Fruit fly (Drosophila melanogaster): ENCODE results near the gene CG13794.
A peak's percentile ranks its signal among the peaks of the same experiment; 100 is the strongest.

Gene CG13794

DNA sequence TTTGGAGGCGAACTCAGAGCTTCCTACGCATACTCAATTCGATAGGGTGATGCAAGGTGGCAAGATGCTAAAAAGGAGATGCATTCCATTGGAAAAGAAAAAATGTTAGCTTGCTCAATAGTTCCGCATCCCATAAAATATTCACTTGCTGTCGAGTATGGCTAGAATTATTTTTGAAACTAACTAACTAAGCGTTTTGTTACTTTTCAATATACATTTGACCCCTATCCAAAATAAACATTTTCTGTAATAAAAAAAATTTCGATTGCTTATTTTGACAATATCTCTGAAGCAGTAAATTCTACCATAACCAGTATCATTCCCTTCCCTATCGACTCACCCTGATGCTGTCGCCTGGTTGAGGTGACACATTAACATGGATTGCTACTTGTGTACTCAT is 19.1 kb downstream of the CG13794 start (continued):
- no peak for TF ChIP-seq CG10959 (GFP tag; IDR thresholded peaks at IDR 0.05)
- no peak for TF ChIP-seq mld (GFP tag; IDR thresholded peaks at IDR 0.05; ENCODE audit: partially characterized antibody)
- TF ChIP-seq Bdp1 (GFP tag; optimal IDR thresholded peaks at IDR 0.05) = no peak
- TF ChIP-seq tup (GFP tag; optimal IDR thresholded peaks at IDR 0.05) = no peak
- TF ChIP-seq grau (tag; optimal IDR thresholded peaks at IDR 0.05) = peak; percentile 57
- TF ChIP-seq CG3281 (GFP tag; optimal IDR thresholded peaks at IDR 0.05) = peak; percentile 20
- no peak for TF ChIP-seq CG1024 (GFP tag; IDR thresholded peaks at IDR 0.05)
- TF ChIP-seq Eip74EF (GFP tag; optimal IDR thresholded peaks at IDR 0.05) = no peak
- no peak for TF ChIP-seq grn (GFP tag; optimal IDR thresholded peaks at IDR 0.05)
- TF ChIP-seq Hr39 (optimal IDR thresholded peaks at IDR 0.05) = no peak
- TF ChIP-seq insv (GFP tag; optimal IDR thresholded peaks at IDR 0.05) = no peak
- peak; percentile 50 for TF ChIP-seq Rfx (GFP tag; IDR thresholded peaks at IDR 0.05)
- no peak for TF ChIP-seq gsb-n (tag; optimal IDR thresholded peaks at IDR 0.05)
- no peak for TF ChIP-seq CG18476 (GFP tag; optimal IDR thresholded peaks at IDR 0.05)
- no peak for TF ChIP-seq CG2199 (GFP tag; IDR thresholded peaks at IDR 0.05)
- TF ChIP-seq CG15011 (GFP tag; optimal IDR thresholded peaks at IDR 0.05) = no peak
- peak; percentile 6 for TF ChIP-seq CG18619 (GFP tag; optimal IDR thresholded peaks at IDR 0.05)
- TF ChIP-seq CG15073 (GFP tag; optimal IDR thresholded peaks at IDR 0.05) = no peak
- TF ChIP-seq CG14667 (GFP tag; IDR thresholded peaks at IDR 0.05) = no peak
- TF ChIP-seq CG12659 (GFP tag; optimal IDR thresholded peaks at IDR 0.05) = no peak
- no peak for TF ChIP-seq Ravus (GFP tag; IDR thresholded peaks at IDR 0.05)
- TF ChIP-seq pfk (GFP tag; optimal IDR thresholded peaks at IDR 0.05) = no peak
- no peak for TF ChIP-seq Asciz (GFP tag; optimal IDR thresholded peaks at IDR 0.05)
- TF ChIP-seq slbo (GFP tag; IDR thresholded peaks at IDR 0.05) = peak; percentile 35
- no peak for TF ChIP-seq croc (GFP tag; conservative IDR thresholded peaks at IDR 0.05)
- no peak for TF ChIP-seq odd (GFP tag; optimal IDR thresholded peaks at IDR 0.05)
- TF ChIP-seq dmrt11E (tag; optimal IDR thresholded peaks at IDR 0.05) = no peak

DNA sequence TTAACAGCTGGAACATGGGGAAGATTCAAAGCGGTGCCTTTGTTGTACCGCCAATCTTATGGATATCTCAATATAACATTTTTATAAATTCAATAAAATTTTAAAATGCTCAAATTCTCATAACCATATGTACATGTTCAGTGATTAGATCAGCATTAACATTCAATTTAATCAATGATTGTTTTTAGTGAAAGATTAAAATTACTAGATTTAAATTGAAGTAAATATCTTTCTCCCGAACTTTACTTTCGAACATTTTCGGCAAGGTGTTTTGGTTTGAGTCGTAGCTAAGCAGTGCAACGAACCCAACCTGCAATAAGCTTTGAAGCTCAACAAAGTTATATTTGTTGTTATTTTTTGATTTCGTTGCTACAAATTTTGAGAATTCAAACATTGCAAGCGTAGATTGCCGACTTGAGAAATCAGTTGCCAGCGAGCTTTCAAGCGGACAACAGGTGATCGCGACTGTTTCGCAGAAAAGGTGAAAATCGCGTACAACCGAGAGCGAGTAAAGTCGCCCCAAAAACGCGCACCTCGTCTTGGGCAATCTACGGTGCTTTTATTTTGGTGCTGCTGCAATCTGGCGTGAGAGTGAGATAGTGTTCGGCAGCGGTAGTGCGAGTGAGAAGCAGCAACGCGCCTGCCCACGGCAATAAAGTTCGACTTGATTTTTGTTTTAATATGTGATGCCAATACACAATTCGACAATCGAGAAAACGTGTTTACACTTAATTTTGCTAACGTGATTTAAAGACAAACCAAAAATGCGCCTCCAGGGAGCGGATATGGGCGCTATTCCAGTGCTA is 20.0 kb downstream of the CG13794 start, which contains the start of gene Tep3:
Gene Tep3 (plus strand): TSS at position 423 of the 806 bp plus-strand sequence.
- TF ChIP-seq Rfx (GFP tag; IDR thresholded peaks at IDR 0.05) = 0 out of 2 replicates have a peak, but pooled peaks have one; percentile 59
- TF ChIP-seq CG12659 (GFP tag; optimal IDR thresholded peaks at IDR 0.05) = peak; percentile 13
- TF ChIP-seq CG30403 (GFP tag; optimal IDR thresholded peaks at IDR 0.05) = peak; percentile 29
- peak; percentile 20 for TF ChIP-seq CG13624 (GFP tag; optimal IDR thresholded peaks at IDR 0.05)
- TF ChIP-seq Ets65A (GFP tag) = peak; percentile 9
- TF ChIP-seq Aef1 (GFP tag; IDR thresholded peaks at IDR 0.05) = 0 out of 3 replicates have a peak, but pooled peaks have one; percentile 29
- no peak for TF ChIP-seq her (GFP tag; optimal IDR thresholded peaks at IDR 0.05)
- TF ChIP-seq Optix (GFP tag; IDR thresholded peaks at IDR 0.05) = no peak
- peak; percentile 23 for TF ChIP-seq CrebB (tag; optimal IDR thresholded peaks at IDR 0.05)
- no peak for TF ChIP-seq CG11085 (GFP tag; IDR thresholded peaks at IDR 0.05)
- TF ChIP-seq CG9215 (GFP tag; IDR thresholded peaks at IDR 0.05) = no peak
- peak; percentile 56 for TF ChIP-seq Sox102F (GFP tag; optimal IDR thresholded peaks at IDR 0.05)
- peak; percentile 25 for TF ChIP-seq Deaf1 (tag; optimal IDR thresholded peaks at IDR 0.05)
- peak; percentile 0 for TF ChIP-seq stwl (tag; optimal IDR thresholded peaks at IDR 0.05)
- TF ChIP-seq maf-S (GFP tag; optimal IDR thresholded peaks at IDR 0.05) = peak; percentile 10
- peak; percentile 50 for TF ChIP-seq oc (tag; optimal IDR thresholded peaks at IDR 0.05)
- TF ChIP-seq chinmo (GFP tag; IDR thresholded peaks at IDR 0.05; ENCODE audit: partially characterized antibody) = peak; percentile 95
- peak; percentile 74 for TF ChIP-seq CG2120 (GFP tag; optimal IDR thresholded peaks at IDR 0.05)
- TF ChIP-seq CG15514 (GFP tag; optimal IDR thresholded peaks at IDR 0.05) = peak; percentile 33
- TF ChIP-seq CG9817 (tag; optimal IDR thresholded peaks at IDR 0.05) = peak; percentile 14
- peak; percentile 17 for TF ChIP-seq Ets97D (GFP tag; optimal IDR thresholded peaks at IDR 0.05)
- peak; percentile 54 for TF ChIP-seq CG8281 (tag; optimal IDR thresholded peaks at IDR 0.05)
- no peak for TF ChIP-seq ranshi (GFP tag; IDR thresholded peaks at IDR 0.05)
- TF ChIP-seq Blimp-1 (GFP tag; optimal IDR thresholded peaks at IDR 0.05) = peak; percentile 27
- TF ChIP-seq Myb (GFP tag; optimal IDR thresholded peaks at IDR 0.05) = peak; percentile 53

Measured in whole organism, embryonic.